In genomic region chrX:10557432-10557831, dm6 we compare ENCODE assay signal across 1 fruit fly cellular context.
A peak's percentile ranks its signal among the peaks of the same experiment; 100 is the strongest.
TF ChIP-seq lines count a peak whose summit lies in the region.

No protein-coding gene starts in this region.

TF ChIP-seq in whole organism, embryonic, 481 proteins besides CTCF, POLR2A, EP300 and RAD21 (continued from another document and continues in another):
- TF ChIP-seq Eip74EF (GFP tag; optimal IDR thresholded peaks at IDR 0.05; lab: Kevin White, UChicago) (peak in 1 of 2 experiments; percentile 13), CG2712 (tag; optimal IDR thresholded peaks at IDR 0.05; lab: Kevin White, UChicago) (peak; percentile 69), Rx (GFP tag; IDR thresholded peaks at IDR 0.05; lab: Robert Waterston, UW) (0 out of 2 replicates have a peak, but pooled peaks have one; percentile 11), CG15601 (tag; optimal IDR thresholded peaks at IDR 0.05; lab: Kevin White, UChicago) (peak; percentile 45), CG15514 (GFP tag; optimal IDR thresholded peaks at IDR 0.05; lab: Kevin White, UChicago) (no peak), CG1792 (GFP tag; optimal IDR thresholded peaks at IDR 0.05; lab: Kevin White, UChicago) (no peak), Xbp1 (GFP tag; optimal IDR thresholded peaks at IDR 0.05; lab: Kevin White, UChicago) (peak; percentile 42), tll (GFP tag; optimal IDR thresholded peaks at IDR 0.05; lab: Kevin White, UChicago) (no peak), tx (GFP tag; optimal IDR thresholded peaks at IDR 0.05; lab: Kevin White, UChicago) (no peak), B-H2 (GFP tag; optimal IDR thresholded peaks at IDR 0.05; lab: Kevin White, UChicago) (no peak), dan (GFP tag; IDR thresholded peaks at IDR 0.05; lab: Robert Waterston, UW) (no peak), GATAe (GFP tag; conservative IDR thresholded peaks at IDR 0.05; lab: Robert Waterston, UW) (no peak), CG1647 (GFP tag; optimal IDR thresholded peaks at IDR 0.05; lab: Kevin White, UChicago) (no peak), cato (GFP tag; optimal IDR thresholded peaks at IDR 0.05; lab: Kevin White, UChicago; ENCODE audit: borderline replicate concordance) (no peak), MBD-R2 (GFP tag; IDR thresholded peaks at IDR 0.05; lab: Robert Waterston, UW) (no peak), br (optimal IDR thresholded peaks at IDR 0.05; lab: Kevin White, UChicago) (no peak), CG6854 (GFP tag; optimal IDR thresholded peaks at IDR 0.05; lab: Kevin White, UChicago) (no peak), PHDP (tag; optimal IDR thresholded peaks at IDR 0.05; lab: Kevin White, UChicago) (peak; percentile 37), CG31388 (GFP tag; optimal IDR thresholded peaks at IDR 0.05; lab: Kevin White, UChicago) (no peak), Scr (GFP tag; IDR thresholded peaks at IDR 0.05; lab: Robert Waterston, UW; ENCODE audit: partially characterized antibody) (no peak), fd3F (GFP tag; optimal IDR thresholded peaks at IDR 0.05; lab: Kevin White, UChicago) (no peak), cwo (GFP tag; optimal IDR thresholded peaks at IDR 0.05; lab: Kevin White, UChicago) (no peak), Abd-B (GFP tag; optimal IDR thresholded peaks at IDR 0.05; lab: Kevin White, UChicago) (peak; percentile 14), Atf6 (GFP tag; IDR thresholded peaks at IDR 0.05; lab: Robert Waterston, UW) (no peak), gsb (GFP tag; IDR thresholded peaks at IDR 0.05; lab: Robert Waterston, UW) (no peak), CG17328 (GFP tag; IDR thresholded peaks at IDR 0.05; lab: Robert Waterston, UW) (peak; percentile 36; the same call in 1 of the 2 replicates), CG9817 (tag; optimal IDR thresholded peaks at IDR 0.05; lab: Kevin White, UChicago) (no peak), gfzf (GFP tag; optimal IDR thresholded peaks at IDR 0.05; lab: Kevin White, UChicago) (no peak), zf30C (GFP tag; optimal IDR thresholded peaks at IDR 0.05; lab: Kevin White, UChicago) (no peak), Dip3 (GFP tag; optimal IDR thresholded peaks at IDR 0.05; lab: Kevin White, UChicago) (no peak), btn (GFP tag; optimal IDR thresholded peaks at IDR 0.05; lab: Kevin White, UChicago) (no peak), HLH3B (GFP tag; IDR thresholded peaks at IDR 0.05; lab: Robert Waterston, UW) (peak; percentile 52; the same call in 1 of the 2 replicates), CG16815 (GFP tag; optimal IDR thresholded peaks at IDR 0.05; lab: Kevin White, UChicago) (no peak), CG8089 (GFP tag; optimal IDR thresholded peaks at IDR 0.05; lab: Kevin White, UChicago) (no peak), CG17186 (GFP tag; optimal IDR thresholded peaks at IDR 0.05; lab: Kevin White, UChicago) (no peak), CG5953 (GFP tag; IDR thresholded peaks at IDR 0.05; lab: Robert Waterston, UW) (no peak), kni (GFP tag; optimal IDR thresholded peaks at IDR 0.05; lab: Kevin White, UChicago) (no peak), BtbVII (GFP tag; optimal IDR thresholded peaks at IDR 0.05; lab: Kevin White, UChicago) (no peak), CG7271 (tag; optimal IDR thresholded peaks at IDR 0.05; lab: Kevin White, UChicago) (no peak), CkIIα-i1 (GFP tag; IDR thresholded peaks at IDR 0.05; lab: Robert Waterston, UW) (no peak), dysf (GFP tag; IDR thresholded peaks at IDR 0.05; lab: Robert Waterston, UW) (no peak), CG10979 (tag; optimal IDR thresholded peaks at IDR 0.05; lab: Kevin White, UChicago) (peak; percentile 70), CG14441 (GFP tag; IDR thresholded peaks at IDR 0.05; lab: Robert Waterston, UW) (no peak), ro (GFP tag; IDR thresholded peaks at IDR 0.05; lab: Robert Waterston, UW) (no peak), CG10274 (GFP tag; optimal IDR thresholded peaks at IDR 0.05; lab: Kevin White, UChicago) (no peak), CG13775 (GFP tag; optimal IDR thresholded peaks at IDR 0.05; lab: Kevin White, UChicago) (no peak), CG3995 (GFP tag; optimal IDR thresholded peaks at IDR 0.05; lab: Kevin White, UChicago) (no peak), CG12769 (tag; optimal IDR thresholded peaks at IDR 0.05; lab: Kevin White, UChicago) (no peak), Ets65A (GFP tag; lab: Kevin White, UChicago) (no peak), CG10959 (GFP tag; IDR thresholded peaks at IDR 0.05; lab: Robert Waterston, UW) (no peak), h (optimal IDR thresholded peaks at IDR 0.05; lab: Kevin White, UChicago) (no peak), trem (tag; optimal IDR thresholded peaks at IDR 0.05; lab: Kevin White, UChicago) (no peak), CG4404 (GFP tag; IDR thresholded peaks at IDR 0.05; lab: Robert Waterston, UW) (peak; percentile 32; the same call in 1 of the 2 replicates), HmgZ (tag; optimal IDR thresholded peaks at IDR 0.05; lab: Kevin White, UChicago) (no peak), Optix (GFP tag; IDR thresholded peaks at IDR 0.05; lab: Robert Waterston, UW) (peak; percentile 38; the same call in 1 of the 3 replicates), CG6272 (GFP tag; IDR thresholded peaks at IDR 0.05; lab: Robert Waterston, UW) (peak; percentile 11; the same call in 1 of the 2 replicates), CG10267 (tag; optimal IDR thresholded peaks at IDR 0.05; lab: Kevin White, UChicago) (peak; percentile 44), CG6689 (GFP tag; IDR thresholded peaks at IDR 0.05; lab: Robert Waterston, UW) (peak; percentile 54), CG8765 (GFP tag; IDR thresholded peaks at IDR 0.05; lab: Robert Waterston, UW) (no peak), CG10431 (GFP tag; optimal IDR thresholded peaks at IDR 0.05; lab: Kevin White, UChicago) (peak; percentile 13), vvl (GFP tag; IDR thresholded peaks at IDR 0.05; lab: Robert Waterston, UW) (peak; percentile 48), ara (GFP tag; IDR thresholded peaks at IDR 0.05; lab: Robert Waterston, UW) (peak; percentile 40; the same call in 1 of the 2 replicates), pho (GFP tag; optimal IDR thresholded peaks at IDR 0.05; lab: Kevin White, UChicago) (no peak), CG11560 (tag; IDR thresholded peaks at IDR 0.05; lab: Robert Waterston, UW) (no peak), bbx (GFP tag; IDR thresholded peaks at IDR 0.05; lab: Robert Waterston, UW; ENCODE audit: partially characterized antibody) (no peak), Stat92E (GFP tag; optimal IDR thresholded peaks at IDR 0.05; lab: Kevin White, UChicago) (no peak), CG9215 (GFP tag; IDR thresholded peaks at IDR 0.05; lab: Robert Waterston, UW) (no peak), CHES-1-like (GFP tag; optimal IDR thresholded peaks at IDR 0.05; lab: Kevin White, UChicago) (no peak), CG13296 (GFP tag; optimal IDR thresholded peaks at IDR 0.05; lab: Kevin White, UChicago) (no peak), CG17829 (tag; optimal IDR thresholded peaks at IDR 0.05; lab: Kevin White, UChicago) (peak; percentile 49), CG16813 (GFP tag; IDR thresholded peaks at IDR 0.05; lab: Robert Waterston, UW; ENCODE audit: partially characterized antibody) (no peak), CG2678 (tag; optimal IDR thresholded peaks at IDR 0.05; lab: Kevin White, UChicago) (peak; percentile 63), Hsf (GFP tag; optimal IDR thresholded peaks at IDR 0.05; lab: Kevin White, UChicago) (peak; percentile 36), Six4 (GFP tag; optimal IDR thresholded peaks at IDR 0.05; lab: Kevin White, UChicago) (peak; percentile 13), CG2202 (tag; optimal IDR thresholded peaks at IDR 0.05; lab: Kevin White, UChicago) (peak; percentile 4), HLH4C (GFP tag; IDR thresholded peaks at IDR 0.05; lab: Robert Waterston, UW; ENCODE audit: partially characterized antibody) (no peak), Chrac-16 (GFP tag; optimal IDR thresholded peaks at IDR 0.05; lab: Kevin White, UChicago) (no peak), CG30403 (GFP tag; optimal IDR thresholded peaks at IDR 0.05; lab: Kevin White, UChicago) (peak; percentile 23), CG6683 (GFP tag; optimal IDR thresholded peaks at IDR 0.05; lab: Kevin White, UChicago) (no peak), sr (GFP tag; IDR thresholded peaks at IDR 0.05; lab: Robert Waterston, UW) (no peak), dpn (GFP tag; optimal IDR thresholded peaks at IDR 0.05; lab: Kevin White, UChicago) (peak in 1 of 2 experiments; percentile 30), ttk (GFP tag; IDR thresholded peaks at IDR 0.05; lab: Robert Waterston, UW) (no peak), seq (GFP tag; IDR thresholded peaks at IDR 0.05; lab: Robert Waterston, UW) (peak; percentile 46; the same call in 1 of the 2 replicates), Lpt (GFP tag; optimal IDR thresholded peaks at IDR 0.05; lab: Kevin White, UChicago) (no peak), phol (tag; optimal IDR thresholded peaks at IDR 0.05; lab: Kevin White, UChicago) (peak; percentile 57), fd64A (GFP tag; optimal IDR thresholded peaks at IDR 0.05; lab: Kevin White, UChicago) (no peak), lola (GFP tag; optimal IDR thresholded peaks at IDR 0.05; lab: Kevin White, UChicago) (peak in 1 of 3 experiments; percentile 34), ase (GFP tag; IDR thresholded peaks at IDR 0.05; lab: Robert Waterston, UW) (peak; percentile 49; the same call in 1 of the 3 replicates), cad (GFP tag; optimal IDR thresholded peaks at IDR 0.05; lab: Kevin White, UChicago) (no peak), CG4424 (GFP tag; optimal IDR thresholded peaks at IDR 0.05; lab: Kevin White, UChicago) (peak; percentile 39), CG3163 (GFP tag; optimal IDR thresholded peaks at IDR 0.05; lab: Kevin White, UChicago) (no peak), CG14860 (GFP tag; IDR thresholded peaks at IDR 0.05; lab: Robert Waterston, UW; ENCODE audit: partially characterized antibody) (no peak), slbo (GFP tag; IDR thresholded peaks at IDR 0.05; lab: Robert Waterston, UW) (no peak), run (tag; optimal IDR thresholded peaks at IDR 0.05; lab: Kevin White, UChicago) (no peak), dm (GFP tag; optimal IDR thresholded peaks at IDR 0.05; lab: Kevin White, UChicago) (no peak), CG5245 (GFP tag; optimal IDR thresholded peaks at IDR 0.05; lab: Kevin White, UChicago) (no peak), dati (GFP tag; IDR thresholded peaks at IDR 0.05; lab: Robert Waterston, UW) (no peak), CG15011 (GFP tag; optimal IDR thresholded peaks at IDR 0.05; lab: Kevin White, UChicago) (no peak), zfh1 (GFP tag; IDR thresholded peaks at IDR 0.05; lab: Robert Waterston, UW) (peak; percentile 72), sob (GFP tag; IDR thresholded peaks at IDR 0.05; lab: Robert Waterston, UW) (0 out of 2 replicates have a peak, but pooled peaks have one; percentile 39), CG11504 (tag; optimal IDR thresholded peaks at IDR 0.05; lab: Kevin White, UChicago) (peak; percentile 61), CG31224 (GFP tag; IDR thresholded peaks at IDR 0.05; lab: Robert Waterston, UW) (no peak), Dll (GFP tag; IDR thresholded peaks at IDR 0.05; lab: Robert Waterston, UW; ENCODE audit: partially characterized antibody) (no peak), ash1 (GFP tag; optimal IDR thresholded peaks at IDR 0.05; lab: Kevin White, UChicago) (no peak), CG14050 (GFP tag; IDR thresholded peaks at IDR 0.05; lab: Robert Waterston, UW) (no peak), ind (GFP tag; optimal IDR thresholded peaks at IDR 0.05; lab: Kevin White, UChicago) (peak; percentile 36), Drgx (GFP tag; IDR thresholded peaks at IDR 0.05; lab: Robert Waterston, UW) (peak; percentile 85), Hr39 (optimal IDR thresholded peaks at IDR 0.05; lab: Kevin White, UChicago) (no peak), nmo (GFP tag; optimal IDR thresholded peaks at IDR 0.05; lab: Kevin White, UChicago) (peak; percentile 49), CG42726 (GFP tag; IDR thresholded peaks at IDR 0.05; lab: Robert Waterston, UW; ENCODE audit: partially characterized antibody) (no peak), CG9876 (GFP tag; optimal IDR thresholded peaks at IDR 0.05; lab: Kevin White, UChicago) (no peak), dmrt11E (tag; optimal IDR thresholded peaks at IDR 0.05; lab: Kevin White, UChicago) (peak; percentile 17), CG2199 (GFP tag; IDR thresholded peaks at IDR 0.05; lab: Robert Waterston, UW) (no peak), NC2α (GFP tag; optimal IDR thresholded peaks at IDR 0.05; lab: Kevin White, UChicago) (no peak), Dbx (GFP tag; IDR thresholded peaks at IDR 0.05; lab: Robert Waterston, UW) (no peak), hb (GFP tag; IDR thresholded peaks at IDR 0.05; lab: Robert Waterston, UW; ENCODE audit: partially characterized antibody) (no peak), kay (GFP tag; optimal IDR thresholded peaks at IDR 0.05; lab: Kevin White, UChicago) (no peak), emc (GFP tag; optimal IDR thresholded peaks at IDR 0.05; lab: Kevin White, UChicago) (no peak), gro (GFP tag; optimal IDR thresholded peaks at IDR 0.05; lab: Kevin White, UChicago) (no peak), CG34422 (GFP tag; IDR thresholded peaks at IDR 0.05; lab: Robert Waterston, UW) (peak; percentile 62; the same call in 2 of the 3 replicates), Lhr (GFP tag; optimal IDR thresholded peaks at IDR 0.05; lab: Kevin White, UChicago) (peak; percentile 10), CG17385 (GFP tag; optimal IDR thresholded peaks at IDR 0.05; lab: Kevin White, UChicago) (peak; percentile 33), CG13287 (GFP tag; IDR thresholded peaks at IDR 0.05; lab: Robert Waterston, UW; ENCODE audit: partially characterized antibody) (no peak), Dip2 (GFP tag; IDR thresholded peaks at IDR 0.05; lab: Robert Waterston, UW) (no peak), pum (GFP tag; optimal IDR thresholded peaks at IDR 0.05; lab: Kevin White, UChicago) (no peak), Ssrp (tag; optimal IDR thresholded peaks at IDR 0.05; lab: Kevin White, UChicago) (peak; percentile 57), tin (GFP tag; optimal IDR thresholded peaks at IDR 0.05; lab: Kevin White, UChicago) (peak; percentile 32), CG7928 (GFP tag; optimal IDR thresholded peaks at IDR 0.05; lab: Kevin White, UChicago) (no peak), CG12942 (GFP tag; optimal IDR thresholded peaks at IDR 0.05; lab: Kevin White, UChicago) (no peak), corto (GFP tag; optimal IDR thresholded peaks at IDR 0.05; lab: Kevin White, UChicago) (peak; percentile 53), bsh (GFP tag; optimal IDR thresholded peaks at IDR 0.05; lab: Kevin White, UChicago) (peak; percentile 75 to 90), sisA (GFP tag; IDR thresholded peaks at IDR 0.05; lab: Robert Waterston, UW) (peak; percentile 47; the same call in 1 of the 2 replicates), Xrp1 (GFP tag; IDR thresholded peaks at IDR 0.05; lab: Robert Waterston, UW) (peak; percentile 67), Hr51 (GFP tag; optimal IDR thresholded peaks at IDR 0.05; lab: Kevin White, UChicago) (peak in 1 of 2 experiments; percentile 45), CG17912 (GFP tag; optimal IDR thresholded peaks at IDR 0.05; lab: Kevin White, UChicago) (no peak)
